Worm (Caenorhabditis elegans): ENCODE data around the gene nuo-5.

nuo-5 gene

ce11 chrV:2690948-2691347 is 7.8 kb upstream of the nuo-5 start:
- TF ChIP-seq unc-62 (GFP tag; optimal IDR thresholded peaks at IDR 0.05) = no peak

ce11 chrV:2694389-2694788 is 4.4 kb upstream of the nuo-5 start, which contains the start of gene Y45G12B.2:
Y45G12B.2 (plus strand) TSS chrV:2694771.
- TF ChIP-seq unc-62 (GFP tag; optimal IDR thresholded peaks at IDR 0.05) = no peak

ce11 chrV:2695935-2696334 is 2.8 kb upstream of the nuo-5 start, which contains the start of gene Y45G12B.3:
Y45G12B.3 (minus strand) TSS chrV:2696254.
- TF ChIP-seq unc-62 (GFP tag; optimal IDR thresholded peaks at IDR 0.05) = no peak

ce11 chrV:2697693-2698092 is 1.1 kb upstream of the nuo-5 start:
- TF ChIP-seq unc-62 (GFP tag; optimal IDR thresholded peaks at IDR 0.05) = no peak

- no peak for TF ChIP-seq unc-62 (GFP tag; optimal IDR thresholded peaks at IDR 0.05)
Measured at ce11 chrV:2702883-2703282, 4.1 kb downstream of the nuo-5 start.

ce11 chrV:2703299-2703698 is 4.5 kb downstream of the nuo-5 start:
- no peak for TF ChIP-seq unc-62 (GFP tag; optimal IDR thresholded peaks at IDR 0.05)

- no peak for TF ChIP-seq unc-62 (GFP tag; optimal IDR thresholded peaks at IDR 0.05)
Measured at ce11 chrV:2706379-2706778, 7.6 kb downstream of the nuo-5 start.

- TF ChIP-seq unc-62 (GFP tag; optimal IDR thresholded peaks at IDR 0.05) = no peak
Measured at ce11 chrV:2710192-2710591, 11.4 kb downstream of the nuo-5 start.

- no peak for TF ChIP-seq unc-62 (GFP tag; optimal IDR thresholded peaks at IDR 0.05)
Measured at ce11 chrV:2711429-2711828, 12.7 kb downstream of the nuo-5 start, which contains the start of gene C24B9.3. C24B9.3 (minus strand) TSS chrV:2711599.

ce11 chrV:2713532-2713931 is 14.8 kb downstream of the nuo-5 start, which contains the start of gene srt-28:
srt-28 (minus strand) TSS chrV:2713632.
- TF ChIP-seq unc-62 (GFP tag; optimal IDR thresholded peaks at IDR 0.05) = no peak

ce11 chrV:2716933-2717332 is 18.2 kb downstream of the nuo-5 start:
- TF ChIP-seq unc-62 (GFP tag; optimal IDR thresholded peaks at IDR 0.05) = no peak

- TF ChIP-seq unc-62 (GFP tag; optimal IDR thresholded peaks at IDR 0.05) = no peak
Measured at ce11 chrV:2718688-2719185, 20.0 kb downstream of the nuo-5 start, which contains the start of gene srt-29. srt-29 (minus strand) TSS chrV:2719135.

- no peak for TF ChIP-seq unc-62 (GFP tag; optimal IDR thresholded peaks at IDR 0.05)
Measured at ce11 chrV:2720763-2721162, 22.0 kb downstream of the nuo-5 start, which contains the start of gene srt-27. srt-27 (minus strand) TSS chrV:2720863.

ce11 chrV:2722555-2722954 is 23.8 kb downstream of the nuo-5 start, which contains the start of gene srg-60:
srg-60 (minus strand) TSS chrV:2722655.
- TF ChIP-seq unc-62 (GFP tag; optimal IDR thresholded peaks at IDR 0.05) = no peak

- no peak for TF ChIP-seq unc-62 (GFP tag; optimal IDR thresholded peaks at IDR 0.05)
Measured at ce11 chrV:2725225-2725624, 26.5 kb downstream of the nuo-5 start, which contains the start of gene srg-59. srg-59 (minus strand) TSS chrV:2725325.

- TF ChIP-seq unc-62 (GFP tag; optimal IDR thresholded peaks at IDR 0.05) = no peak
Measured at ce11 chrV:2727101-2727500, 28.3 kb downstream of the nuo-5 start, which contains the start of gene str-13. str-13 (minus strand) TSS chrV:2727201.

ce11 chrV:2728236-2728635 is 29.5 kb downstream of the nuo-5 start, which contains the start of gene str-33:
str-33 (plus strand) TSS chrV:2728536.
- no peak for TF ChIP-seq unc-62 (GFP tag; optimal IDR thresholded peaks at IDR 0.05)
